Fruit fly (Drosophila melanogaster): ENCODE results near the gene cno.

Gene cno

DNA sequence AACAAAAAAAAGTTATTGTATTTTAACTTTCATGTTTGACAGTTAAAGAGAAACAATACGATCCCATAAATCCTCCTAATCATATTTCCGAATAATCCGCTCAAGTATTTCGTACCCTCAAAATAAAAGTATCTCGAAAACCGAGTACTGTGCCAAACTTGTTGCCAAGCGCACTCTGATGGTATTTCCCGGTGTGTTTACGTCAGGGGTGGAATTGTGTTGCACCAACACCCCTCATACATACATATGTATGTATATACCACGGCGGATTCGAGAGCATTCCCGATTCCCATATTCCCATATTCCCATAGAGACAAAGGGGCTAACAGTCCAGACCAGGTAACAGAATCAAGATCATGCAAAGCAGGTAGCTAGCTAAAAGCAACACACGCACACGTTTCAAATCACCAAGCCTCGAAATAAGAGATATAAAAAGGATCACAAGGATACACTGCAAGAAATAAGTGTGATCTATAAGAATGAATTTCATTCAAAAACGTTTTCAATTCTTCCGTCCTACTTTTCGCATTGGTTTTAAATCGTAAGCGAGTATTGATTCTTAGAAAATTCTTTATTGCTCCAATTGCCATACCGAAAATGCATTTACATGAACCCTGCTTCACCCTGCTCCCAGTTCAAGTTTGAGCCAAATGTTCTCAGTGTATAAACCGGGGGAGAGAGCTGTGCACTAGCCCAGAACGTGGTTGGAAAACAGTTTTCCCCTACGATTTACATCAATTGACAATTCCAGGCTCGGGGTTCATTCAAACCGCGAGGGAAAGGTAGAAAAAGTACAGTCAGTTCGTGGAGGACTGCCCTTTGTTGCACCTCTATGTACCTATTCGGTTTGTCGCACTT, 5.1 kb downstream of the cno start (continued):
- TF ChIP-seq Hr4 (GFP tag; optimal IDR thresholded peaks at IDR 0.05) = peak; percentile 10
- peak; percentile 65 for TF ChIP-seq Ets96B (tag; optimal IDR thresholded peaks at IDR 0.05)
- peak; percentile 65 for TF ChIP-seq CG3032 (tag; optimal IDR thresholded peaks at IDR 0.05)
- peak; percentile 49 for TF ChIP-seq pdm3 (GFP tag; optimal IDR thresholded peaks at IDR 0.05)
- peak; percentile 79 for TF ChIP-seq svp (GFP tag)
- no peak for TF ChIP-seq fd85E (GFP tag; optimal IDR thresholded peaks at IDR 0.05)
- no peak for TF ChIP-seq net (GFP tag; optimal IDR thresholded peaks at IDR 0.05)
- TF ChIP-seq CG10669 (GFP tag; optimal IDR thresholded peaks at IDR 0.05) = peak; percentile 63
- TF ChIP-seq Eip93F (GFP tag; optimal IDR thresholded peaks at IDR 0.05) = no peak
- TF ChIP-seq dsx (GFP tag; optimal IDR thresholded peaks at IDR 0.05; ENCODE audit: poor library complexity, severe bottlenecking) = peak; percentile 50

DNA sequence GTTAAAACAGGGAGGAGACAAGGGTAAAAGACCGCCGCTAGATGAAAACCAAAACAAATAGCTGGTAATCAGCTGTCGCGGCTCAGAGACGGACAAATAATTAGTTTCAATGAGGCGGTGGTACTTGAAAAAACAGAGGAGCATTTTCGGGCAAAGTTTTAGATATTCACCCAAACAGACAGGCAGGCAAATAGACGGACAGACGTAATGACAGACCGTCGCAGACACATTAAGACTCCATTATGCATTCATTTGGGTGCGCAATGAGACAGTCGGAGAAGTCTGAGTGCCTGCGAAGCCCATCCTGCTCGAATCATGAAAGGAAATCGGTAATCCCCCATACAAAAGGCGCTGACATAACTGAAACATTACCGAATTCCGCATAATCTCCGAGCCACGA, 5.9 kb downstream of the cno start:
- no peak for TF ChIP-seq CG10631 (GFP tag; optimal IDR thresholded peaks at IDR 0.05)
- no peak for TF ChIP-seq Hr39 (GFP tag; optimal IDR thresholded peaks at IDR 0.05)
- TF ChIP-seq CG3032 (tag; optimal IDR thresholded peaks at IDR 0.05) = no peak
- no peak for TF ChIP-seq Hr4 (GFP tag; optimal IDR thresholded peaks at IDR 0.05)
- TF ChIP-seq Eip78C (GFP tag) = no peak
- TF ChIP-seq Smox (GFP tag; optimal IDR thresholded peaks at IDR 0.05) = no peak
- no peak for TF ChIP-seq CG6163 (GFP tag; IDR thresholded peaks at IDR 0.05)
- no peak for TF ChIP-seq pdm3 (GFP tag; optimal IDR thresholded peaks at IDR 0.05)

DNA sequence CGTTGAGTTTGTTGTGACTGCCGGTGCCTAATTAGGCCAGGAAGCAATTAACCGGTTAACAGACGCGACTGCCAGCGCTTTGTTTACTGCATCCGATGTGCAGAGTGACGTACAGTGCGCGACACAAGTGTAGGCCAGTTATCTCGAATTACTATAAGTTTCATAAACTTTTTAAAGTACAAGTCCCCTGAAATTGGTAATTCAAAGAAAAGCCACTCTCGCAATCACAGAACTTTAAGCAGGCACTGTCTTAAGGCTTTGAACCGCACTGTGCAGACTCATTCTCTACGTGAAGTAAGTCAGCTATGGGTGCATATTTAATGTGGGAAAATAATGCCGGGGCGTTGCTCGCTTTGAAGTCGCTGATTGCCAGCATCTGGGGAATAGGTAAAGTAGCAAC, 7.8 kb downstream of the cno start:
- TF ChIP-seq Hr4 (GFP tag; optimal IDR thresholded peaks at IDR 0.05) (peak; percentile 93), net (GFP tag; optimal IDR thresholded peaks at IDR 0.05) (peak; percentile 92), esn (GFP tag; optimal IDR thresholded peaks at IDR 0.05) (peak; percentile 85), eg (GFP tag; IDR thresholded peaks at IDR 0.05) (peak; percentile 95), acj6 (GFP tag; optimal IDR thresholded peaks at IDR 0.05) (peak; percentile 92), OdsH (GFP tag; optimal IDR thresholded peaks at IDR 0.05) (peak; percentile 92), CG11294 (GFP tag; IDR thresholded peaks at IDR 0.05) (peak; percentile 89), CG11902 (GFP tag; optimal IDR thresholded peaks at IDR 0.05) (peak; percentile 88), CG6276 (GFP tag; optimal IDR thresholded peaks at IDR 0.05) (peak; percentile 89), Met (GFP tag; optimal IDR thresholded peaks at IDR 0.05) (peak; percentile 82), fd59A (GFP tag; optimal IDR thresholded peaks at IDR 0.05) (peak; percentile 80), Sox15 (GFP tag; optimal IDR thresholded peaks at IDR 0.05) (peak; percentile 82), CG34406 (GFP tag; optimal IDR thresholded peaks at IDR 0.05) (peak; percentile 84), CG6854 (GFP tag; optimal IDR thresholded peaks at IDR 0.05) (peak; percentile 28), CG1621 (tag; optimal IDR thresholded peaks at IDR 0.05) (no peak), spab (GFP tag; optimal IDR thresholded peaks at IDR 0.05) (peak; percentile 81), Ets96B (tag; optimal IDR thresholded peaks at IDR 0.05) (peak; percentile 86), CG15336 (GFP tag; IDR thresholded peaks at IDR 0.05) (peak; percentile 94), pdm3 (GFP tag; optimal IDR thresholded peaks at IDR 0.05) (peak; percentile 94), Hr38 (GFP tag; optimal IDR thresholded peaks at IDR 0.05) (peak; percentile 37), lz (GFP tag; optimal IDR thresholded peaks at IDR 0.05) (peak; percentile 81), fkh (GFP tag; optimal IDR thresholded peaks at IDR 0.05) (no peak), Eip75B (GFP tag; optimal IDR thresholded peaks at IDR 0.05) (peak; percentile 90), CG8319 (GFP tag; optimal IDR thresholded peaks at IDR 0.05) (peak; percentile 83), Blimp-1 (GFP tag; optimal IDR thresholded peaks at IDR 0.05) (peak; percentile 36), CG6163 (GFP tag; IDR thresholded peaks at IDR 0.05) (peak; percentile 97), Sox14 (GFP tag; optimal IDR thresholded peaks at IDR 0.05) (peak; percentile 91), Hr39 (GFP tag; optimal IDR thresholded peaks at IDR 0.05) (peak; percentile 86), Gug (GFP tag; IDR thresholded peaks at IDR 0.05) (peak; percentile 92), dac (GFP tag; optimal IDR thresholded peaks at IDR 0.05) (peak; percentile 84), CG7368 (GFP tag; optimal IDR thresholded peaks at IDR 0.05) (peak; percentile 90), CG16779 (tag; optimal IDR thresholded peaks at IDR 0.05) (peak; percentile 76), Eip93F (GFP tag; optimal IDR thresholded peaks at IDR 0.05) (no peak), salr (GFP tag; optimal IDR thresholded peaks at IDR 0.05) (peak; percentile 72 to 79), svp (GFP tag) (no peak), CG8119 (GFP tag; IDR thresholded peaks at IDR 0.05) (peak; percentile 91), CG6808 (GFP tag; optimal IDR thresholded peaks at IDR 0.05) (peak; percentile 84), topi (GFP tag; optimal IDR thresholded peaks at IDR 0.05) (peak; percentile 82)
